Fruit fly (Drosophila melanogaster): ENCODE measurements around the gene CG12237.

dm6 chrX:19666991-19667409 is 24.3 kb upstream of the CG12237 start, which contains the start of gene Zw:
- TF ChIP-seq CG8478 (optimal IDR thresholded peaks at IDR 0.05) (no peak), CTCF (optimal IDR thresholded peaks at IDR 0.05) (no peak)

Data from S2 (cell line).